Worm (Caenorhabditis elegans) whole organism, L4 larva: ENCODE results near the gene suds-3.

Experiments
- ceh-82 ChIP-seq: sonication (generic microtip); optimal IDR thresholded peaks from 2 replicates; lab custom pipeline; 2017; ENCODE audit warnings: missing biosample characterization, missing genetic modification characterization
- mdl-1 ChIP-seq, 2 experiments: fragments of 150-350 bp in 1 of 2; sonication (generic microtip) in 1 of 2; optimal IDR thresholded peaks; 2 replicates each; lab custom pipeline; 2014 to 2017; ENCODE audit warnings: missing biosample characterization in 2 of 2, missing genetic modification characterization in 2 of 2
- nhr-10 ChIP-seq: fragments of 150-350 bp; optimal IDR thresholded peaks from 2 replicates; lab custom pipeline; 2014; ENCODE audit warnings: missing biosample characterization, missing genetic modification characterization
- php-3 ChIP-seq: fragments of 200-800 bp; sonication (Bioruptor generic); IDR thresholded peaks from 2 replicates; pipeline ENCODE4 v1.3.6; 2022; ENCODE audit warnings: missing genetic modification reagents, missing genetic modification characterization, missing compliant biosample characterization
- skn-1 ChIP-seq: fragments of 150-350 bp; optimal IDR thresholded peaks from 2 replicates; lab custom pipeline; 2014; ENCODE audit warnings: missing biosample characterization, missing genetic modification characterization

ce11 chrV:9916665-9917064, 14.2 kb upstream of the suds-3 start, which contains the start of gene C50H2.4:
- no peak for TF ChIP-seq ceh-82
- TF ChIP-seq mdl-1 (tag; optimal IDR thresholded peaks at IDR 0.05; lab: Kevin White, UChicago), result no peak
- TF ChIP-seq nhr-10 (tag; lab: Kevin White, UChicago), result no peak
- no peak for TF ChIP-seq skn-1 (tag; lab: Kevin White, UChicago)
- no peak for TF ChIP-seq php-3 (GFP tag; lab: Robert Waterston, UW)
